Worm (Caenorhabditis elegans) whole organism, young adult: ENCODE measurements around the gene F58A6.5.

Source experiments
- B0336.3 ChIP-seq: fragments of 200-800 bp; sonication (Bioruptor generic); IDR thresholded peaks from 2 replicates; pipeline ENCODE4 v1.3.6; 2022; ENCODE audit warnings: missing genetic modification characterization, missing compliant biosample characterization
- F10E7.11 ChIP-seq: sonication (generic microtip); optimal IDR thresholded peaks from 2 replicates; lab custom pipeline; 2017; ENCODE audit warnings: mild to moderate bottlenecking, missing genetic modification characterization, moderate library complexity, missing compliant biosample characterization
- F22D6.2 ChIP-seq: sonication (generic microtip); optimal IDR thresholded peaks from 2 replicates; lab custom pipeline; 2016; ENCODE audit warnings: mild to moderate bottlenecking, missing genetic modification characterization, missing compliant biosample characterization
- F23B12.7 ChIP-seq: sonication (generic microtip); optimal IDR thresholded peaks from 2 replicates; lab custom pipeline; 2017; ENCODE audit warnings: missing genetic modification characterization, mild to moderate bottlenecking, missing compliant biosample characterization, antibody characterized with exemption, moderate library complexity; ENCODE audit not compliant: insufficient read depth
- F33H1.4 ChIP-seq: fragments of 200-800 bp; sonication (Bioruptor generic); IDR thresholded peaks from 2 replicates; pipeline ENCODE4 v1.3.6; 2022; ENCODE audit warnings: missing genetic modification reagents, missing genetic modification characterization, missing compliant biosample characterization
- F37B4.10 ChIP-seq: fragments of 200-800 bp; sonication (Bioruptor generic); IDR thresholded peaks from 2 replicates; pipeline ENCODE4 v1.3.6; 2022; ENCODE audit warnings: missing genetic modification characterization, missing compliant biosample characterization
- K12H6.12 ChIP-seq: fragments of 200-800 bp; sonication (Bioruptor generic); optimal IDR thresholded peaks from 2 replicates; lab custom pipeline; 2018; ENCODE audit warnings: mild to moderate bottlenecking, missing genetic modification characterization, missing compliant biosample characterization
- Y56A3A.18 ChIP-seq: fragments of 200-800 bp; sonication (Bioruptor generic); IDR thresholded peaks from 2 replicates; pipeline ENCODE4 v1.3.6; 2022; ENCODE audit warnings: missing genetic modification reagents, missing genetic modification characterization, missing compliant biosample characterization
- Y67H2A.10 ChIP-seq: fragments of 200-800 bp; sonication (Bioruptor generic); conservative IDR thresholded peaks from 2 replicates; pipeline ENCODE4 v1.3.6; 2022; ENCODE audit warnings: missing genetic modification reagents, missing genetic modification characterization, missing compliant biosample characterization
- ZK185.1 ChIP-seq: sonication (generic microtip); optimal IDR thresholded peaks from 2 replicates; lab custom pipeline; 2016; ENCODE audit warnings: mild to moderate bottlenecking, missing genetic modification characterization, missing compliant biosample characterization; ENCODE audit not compliant: poor library complexity, severe bottlenecking
- ama-1 ChIP-seq, 3 experiments: fragments of 150-350 bp in 1 of 3; sonication (generic microtip) in 2 of 3; optimal IDR thresholded peaks; 2 replicates each; lab custom pipeline; 2014 to 2018; ENCODE audit warnings: missing biosample characterization in 2 of 3, missing genetic modification characterization in 2 of 3, missing genetic modification reagents in 2 of 3
- aptf-2 ChIP-seq: fragments of 200-800 bp; sonication (Bioruptor generic); conservative IDR thresholded peaks from 2 replicates; pipeline ENCODE4 v1.3.6; 2022; ENCODE audit warnings: missing genetic modification reagents, missing genetic modification characterization, missing compliant biosample characterization
- attf-3 ChIP-seq: fragments of 200-800 bp; sonication (Bioruptor generic); conservative IDR thresholded peaks from 2 replicates; pipeline ENCODE4 v1.3.6; 2022; ENCODE audit warnings: missing genetic modification reagents, missing genetic modification characterization, missing compliant biosample characterization
- attf-5 ChIP-seq: fragments of 200-800 bp; sonication (Bioruptor generic); optimal IDR thresholded peaks from 2 replicates; lab custom pipeline; 2018; ENCODE audit warnings: mild to moderate bottlenecking, missing genetic modification characterization, missing compliant biosample characterization
- bed-1 ChIP-seq: fragments of 200-800 bp; sonication (Bioruptor generic); IDR thresholded peaks from 2 replicates; pipeline ENCODE4 v1.3.6; 2022; ENCODE audit warnings: missing genetic modification reagents, missing genetic modification characterization, missing compliant biosample characterization
- bed-2 ChIP-seq: fragments of 200-800 bp; sonication (Bioruptor generic); IDR thresholded peaks from 2 replicates; pipeline ENCODE4 v1.3.6; 2022; ENCODE audit warnings: missing genetic modification reagents, missing genetic modification characterization, missing compliant biosample characterization
- ccch-3 ChIP-seq: fragments of 200-800 bp; sonication (Bioruptor generic); optimal IDR thresholded peaks from 2 replicates; lab custom pipeline; 2018; ENCODE audit warnings: mild to moderate bottlenecking, missing genetic modification characterization, missing compliant biosample characterization
- ceh-100 ChIP-seq: fragments of 200-800 bp; sonication (Bioruptor generic); IDR thresholded peaks from 2 replicates; pipeline ENCODE4 v1.3.6; 2022; ENCODE audit warnings: missing genetic modification reagents, missing genetic modification characterization, missing compliant biosample characterization
- ceh-79 ChIP-seq: sonication (generic microtip); optimal IDR thresholded peaks from 2 replicates; lab custom pipeline; 2017; ENCODE audit warnings: mild to moderate bottlenecking, missing genetic modification characterization, missing compliant biosample characterization
- dox-1 ChIP-seq: fragments of 200-800 bp; sonication (Bioruptor generic); IDR thresholded peaks from 2 replicates; pipeline ENCODE4 v1.3.6; 2022; ENCODE audit warnings: missing genetic modification reagents, missing genetic modification characterization, missing compliant biosample characterization
- efl-1 ChIP-seq: fragments of 150-350 bp; optimal IDR thresholded peaks from 2 replicates; lab custom pipeline; 2014; ENCODE audit warnings: missing biosample characterization, missing genetic modification reagents, missing genetic modification characterization
- egrh-3 ChIP-seq: fragments of 200-800 bp; sonication (Bioruptor generic); IDR thresholded peaks from 2 replicates; pipeline ENCODE4 v1.3.6; 2022; ENCODE audit warnings: missing genetic modification reagents, missing genetic modification characterization, missing compliant biosample characterization
- fkh-3 ChIP-seq: sonication (generic microtip); optimal IDR thresholded peaks from 2 replicates; lab custom pipeline; 2016; ENCODE audit warnings: mild to moderate bottlenecking, missing genetic modification characterization, missing compliant biosample characterization
- hmg-1.2 ChIP-seq: fragments of 200-800 bp; sonication (Bioruptor generic); IDR thresholded peaks from 2 replicates; pipeline ENCODE4 v1.3.6; 2022; ENCODE audit warnings: missing genetic modification reagents, missing genetic modification characterization, missing compliant biosample characterization
- hsf-1 ChIP-seq: fragments of 200-800 bp; sonication (Bioruptor generic); IDR thresholded peaks from 2 replicates; pipeline ENCODE4 v1.3.6; 2022; ENCODE audit warnings: missing genetic modification reagents, missing genetic modification characterization, missing compliant biosample characterization
- let-526 ChIP-seq: fragments of 200-800 bp; sonication (Bioruptor generic); IDR thresholded peaks from 2 replicates; pipeline ENCODE4 v1.3.6; 2022; ENCODE audit warnings: missing genetic modification reagents, missing genetic modification characterization, missing compliant biosample characterization
- madf-10 ChIP-seq: sonication (generic microtip); optimal IDR thresholded peaks from 2 replicates; lab custom pipeline; 2016; ENCODE audit warnings: mild to moderate bottlenecking, missing genetic modification characterization, missing compliant biosample characterization
- madf-3 ChIP-seq: fragments of 200-800 bp; sonication (Bioruptor generic); IDR thresholded peaks from 2 replicates; pipeline ENCODE4 v1.3.6; 2022; ENCODE audit warnings: missing genetic modification reagents, missing genetic modification characterization, missing compliant biosample characterization
- mel-28 ChIP-seq: sonication (generic microtip); optimal IDR thresholded peaks from 2 replicates; lab custom pipeline; 2016; ENCODE audit warnings: borderline replicate concordance, mild to moderate bottlenecking, missing genetic modification characterization, missing compliant biosample characterization
- mxl-1 ChIP-seq: sonication (generic microtip); optimal IDR thresholded peaks from 2 replicates; lab custom pipeline; 2016; ENCODE audit warnings: missing genetic modification characterization, missing compliant biosample characterization
- nhr-120 ChIP-seq: fragments of 200-800 bp; sonication (Bioruptor generic); IDR thresholded peaks from 2 replicates; pipeline ENCODE4 v1.3.6; 2022; ENCODE audit warnings: missing genetic modification characterization, missing compliant biosample characterization
- nhr-179 ChIP-seq: sonication (generic microtip); optimal IDR thresholded peaks from 2 replicates; lab custom pipeline; 2016; ENCODE audit warnings: mild to moderate bottlenecking, missing genetic modification characterization, missing compliant biosample characterization
- nhr-27 ChIP-seq: fragments of 200-800 bp; sonication (Bioruptor generic); optimal IDR thresholded peaks from 2 replicates; lab custom pipeline; 2018; ENCODE audit warnings: mild to moderate bottlenecking, missing genetic modification characterization, moderate library complexity, missing compliant biosample characterization
- nhr-90 ChIP-seq: sonication (generic microtip); optimal IDR thresholded peaks from 2 replicates; lab custom pipeline; 2016; ENCODE audit warnings: missing genotype, mild to moderate bottlenecking, missing genetic modification characterization, missing compliant biosample characterization
- rcor-1 ChIP-seq: fragments of 200-800 bp; sonication (Bioruptor generic); IDR thresholded peaks from 2 replicates; pipeline ENCODE4 v1.3.6; 2022; ENCODE audit warnings: missing genetic modification reagents, missing genetic modification characterization, missing compliant biosample characterization
- rec-8 ChIP-seq, 2 experiments: sonication (generic microtip); optimal IDR thresholded peaks; 2 replicates each; lab custom pipeline; 2016; ENCODE audit warnings: mild to moderate bottlenecking in 2 of 2, missing genetic modification characterization in 2 of 2, missing genetic modification reagents in 2 of 2, missing genotype in 2 of 2, missing biosample characterization in 1 of 2, missing compliant biosample characterization in 1 of 2, moderate library complexity in 1 of 2
- rpc-1 ChIP-seq, 2 experiments: fragments of 150-350 bp in 1 of 2; sonication (generic microtip) in 1 of 2; optimal IDR thresholded peaks; 2 replicates each; lab custom pipeline; 2014 to 2018; ENCODE audit warnings: missing biosample characterization in 1 of 2, missing genetic modification characterization in 1 of 2, missing genetic modification reagents in 1 of 2, missing genotype in 1 of 2
- snpc-1.3 ChIP-seq: sonication (generic microtip); optimal IDR thresholded peaks from 2 replicates; lab custom pipeline; 2017; ENCODE audit warnings: missing genetic modification characterization, mild to moderate bottlenecking, missing compliant biosample characterization, antibody characterized with exemption, moderate library complexity, missing genotype, missing genetic modification reagents; ENCODE audit not compliant: insufficient read depth
- tlf-1 ChIP-seq: fragments of 200-800 bp; sonication (Bioruptor generic); optimal IDR thresholded peaks from 2 replicates; lab custom pipeline; 2018; ENCODE audit warnings: mild to moderate bottlenecking, missing genetic modification characterization, missing compliant biosample characterization
- unc-130 ChIP-seq: sonication (generic microtip); optimal IDR thresholded peaks from 2 replicates; lab custom pipeline; 2016; ENCODE audit warnings: missing genetic modification reagents, missing genetic modification characterization, missing compliant biosample characterization
- xnd-1 ChIP-seq: sonication (generic microtip); optimal IDR thresholded peaks from 2 replicates; lab custom pipeline; 2016; ENCODE audit warnings: missing genotype, missing genetic modification reagents, missing genetic modification characterization, missing compliant biosample characterization
- zim-3 ChIP-seq: sonication (generic microtip); optimal IDR thresholded peaks from 2 replicates; lab custom pipeline; 2017; ENCODE audit warnings: mild to moderate bottlenecking, missing genetic modification characterization, moderate library complexity, missing compliant biosample characterization
- ztf-18 ChIP-seq: sonication (generic microtip); optimal IDR thresholded peaks from 2 replicates; lab custom pipeline; 2016; ENCODE audit warnings: missing genotype, mild to moderate bottlenecking, missing genetic modification characterization, missing compliant biosample characterization
- ztf-22 ChIP-seq: fragments of 200-800 bp; sonication (Bioruptor generic); optimal IDR thresholded peaks from 2 replicates; lab custom pipeline; 2018; ENCODE audit warnings: mild to moderate bottlenecking, missing genetic modification characterization, moderate library complexity, missing compliant biosample characterization
- ztf-25 ChIP-seq: fragments of 200-800 bp; sonication (Bioruptor generic); IDR thresholded peaks from 2 replicates; pipeline ENCODE4 v1.3.6; 2022; ENCODE audit warnings: missing genetic modification reagents, missing genetic modification characterization, missing compliant biosample characterization
- ztf-26 ChIP-seq: sonication (generic microtip); optimal IDR thresholded peaks from 2 replicates; lab custom pipeline; 2017; ENCODE audit warnings: missing genetic modification characterization, missing compliant biosample characterization
- ztf-28 ChIP-seq: fragments of 200-800 bp; sonication (Bioruptor generic); IDR thresholded peaks from 2 replicates; pipeline ENCODE4 v1.3.6; 2022; ENCODE audit warnings: missing genetic modification reagents, missing genetic modification characterization, missing compliant biosample characterization
- ztf-3 ChIP-seq: fragments of 200-800 bp; sonication (Bioruptor generic); optimal IDR thresholded peaks from 2 replicates; lab custom pipeline; 2018; ENCODE audit warnings: mild to moderate bottlenecking, missing genetic modification characterization, missing compliant biosample characterization

Gene F58A6.5

DNA sequence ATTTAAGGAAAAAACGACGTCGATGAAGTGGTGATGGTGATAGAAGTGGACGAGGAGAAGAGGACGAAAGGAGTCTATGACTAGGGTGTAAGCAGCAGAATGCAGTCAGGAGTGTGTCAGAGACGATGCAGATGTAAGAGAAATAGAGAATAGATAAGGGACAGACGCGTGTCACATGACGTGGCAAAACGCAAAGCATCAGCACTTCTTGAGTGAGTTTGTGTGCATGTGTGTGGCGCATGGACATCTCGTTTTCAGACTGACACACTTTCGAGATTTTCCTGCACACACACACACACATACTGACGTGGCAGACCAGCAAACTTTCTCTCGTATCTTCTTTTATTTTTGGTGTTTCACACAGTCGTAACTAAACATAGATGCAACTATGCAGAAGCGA, 34.2 kb upstream of the F58A6.5 start (continued):
- TF ChIP-seq egrh-3 (GFP tag; lab: Robert Waterston, UW) (0 out of 2 replicates have a peak, but pooled peaks have one; percentile 11), xnd-1 (tag; lab: Kevin White, UChicago) (no peak), F37B4.10 (GFP tag; lab: Robert Waterston, UW) (no peak), let-526 (GFP tag; lab: Robert Waterston, UW) (peak; percentile 80), aptf-2 (GFP tag; lab: Robert Waterston, UW) (no peak), hmg-1.2 (GFP tag; lab: Robert Waterston, UW) (peak; percentile 74; the same call in 1 of the 2 replicates), Y67H2A.10 (GFP tag; lab: Robert Waterston, UW) (no peak), bed-2 (GFP tag; lab: Robert Waterston, UW) (no peak), attf-3 (no peak), ceh-79 (tag; lab: Kevin White, UChicago) (no peak), zim-3 (tag; lab: Kevin White, UChicago) (no peak), dox-1 (GFP tag; lab: Robert Waterston, UW) (peak; percentile 52; the same call in 1 of the 2 replicates), K12H6.12 (tag; lab: Kevin White, UChicago) (peak; percentile 52), Y56A3A.18 (GFP tag; lab: Robert Waterston, UW) (no peak), F22D6.2 (tag; lab: Kevin White, UChicago) (no peak), ama-1 (optimal IDR thresholded peaks at IDR 0.05; lab: Kevin White, UChicago) (no peak), ama-1 (GFP tag; optimal IDR thresholded peaks at IDR 0.05; lab: Kevin White, UChicago) (no peak), ZK185.1 (tag; lab: Kevin White, UChicago) (peak; percentile 75), fkh-3 (tag; lab: Kevin White, UChicago) (no peak), tlf-1 (GFP tag; lab: Kevin White, UChicago) (peak; percentile 72), F33H1.4 (no peak), mel-28 (tag; lab: Kevin White, UChicago) (no peak), nhr-27 (tag; lab: Kevin White, UChicago) (no peak), efl-1 (no peak), rec-8 (tag; optimal IDR thresholded peaks at IDR 0.05; lab: Kevin White, UChicago) (no peak), ztf-28 (GFP tag; lab: Robert Waterston, UW) (no peak), madf-10 (peak; percentile 22), mxl-1 (tag; lab: Kevin White, UChicago) (no peak), unc-130 (no peak), ztf-25 (GFP tag; lab: Robert Waterston, UW) (no peak), ztf-3 (GFP tag; lab: Kevin White, UChicago) (no peak), rpc-1 (optimal IDR thresholded peaks at IDR 0.05; lab: Kevin White, UChicago) (no peak), rpc-1 (tag; optimal IDR thresholded peaks at IDR 0.05; lab: Kevin White, UChicago) (no peak), snpc-1.3 (tag; lab: Kevin White, UChicago) (no peak), nhr-120 (GFP tag; lab: Robert Waterston, UW) (no peak), ccch-3 (GFP tag; lab: Kevin White, UChicago) (no peak), rcor-1 (GFP tag; lab: Robert Waterston, UW) (peak; percentile 42; the same call in 1 of the 2 replicates), ztf-26 (peak; percentile 64), hsf-1 (GFP tag; lab: Robert Waterston, UW) (no peak), nhr-179 (tag; lab: Kevin White, UChicago) (no peak), ztf-22 (peak; percentile 74), madf-3 (GFP tag; lab: Robert Waterston, UW) (no peak), bed-1 (no peak), B0336.3 (GFP tag; lab: Robert Waterston, UW) (no peak; the same call in 1 of the 2 replicates), F10E7.11 (tag; lab: Kevin White, UChicago) (no peak), attf-5 (GFP tag; lab: Kevin White, UChicago) (peak; percentile 54), F23B12.7 (tag; lab: Kevin White, UChicago) (no peak), ceh-100 (no peak), ztf-18 (peak; percentile 17), nhr-90 (peak; percentile 60)
